Worm (Caenorhabditis elegans) whole organism, L1 larva: ENCODE data around the gene K07B1.4.

ENCODE experiments used
- C04F5.9 ChIP-seq: sonication (generic microtip); optimal IDR thresholded peaks from 2 replicates; lab custom pipeline; 2016; ENCODE audit warnings: missing genetic modification characterization, missing compliant biosample characterization
- F16B12.6 ChIP-seq: fragments of 150-350 bp; optimal IDR thresholded peaks from 2 replicates; lab custom pipeline; 2014; ENCODE audit warnings: missing biosample characterization, missing genetic modification characterization
- aha-1 ChIP-seq: fragments of 150-350 bp; optimal IDR thresholded peaks from 2 replicates; lab custom pipeline; 2014; ENCODE audit warnings: missing biosample characterization, missing genetic modification characterization
- alr-1 ChIP-seq: fragments of 200-800 bp; sonication (Bioruptor generic); optimal IDR thresholded peaks from 2 replicates; lab custom pipeline; 2018; ENCODE audit warnings: borderline replicate concordance, mild to moderate bottlenecking, missing genetic modification characterization, missing compliant biosample characterization
- ceh-8 ChIP-seq: fragments of 200-800 bp; sonication (Bioruptor generic); optimal IDR thresholded peaks from 2 replicates; lab custom pipeline; 2018; ENCODE audit warnings: mild to moderate bottlenecking, missing genetic modification characterization, moderate library complexity, missing compliant biosample characterization
- ceh-82 ChIP-seq, 3 experiments: fragments of 150-350 bp in 1 of 3; sonication (generic microtip) in 2 of 3; optimal IDR thresholded peaks; 2 replicates each; lab custom pipeline; 2014 to 2017; ENCODE audit warnings: missing biosample characterization in 3 of 3, missing genetic modification characterization in 3 of 3
- ceh-88 ChIP-seq: fragments of 200-800 bp; sonication (Bioruptor generic); IDR thresholded peaks from 2 replicates; pipeline ENCODE4 v1.3.6; 2022; ENCODE audit warnings: missing genetic modification characterization, missing compliant biosample characterization
- ceh-90 ChIP-seq: sonication (generic microtip); optimal IDR thresholded peaks from 2 replicates; lab custom pipeline; 2016; ENCODE audit warnings: missing genetic modification characterization, missing compliant biosample characterization
- ces-1 ChIP-seq: fragments of 150-350 bp; optimal IDR thresholded peaks from 2 replicates; lab custom pipeline; 2014; ENCODE audit warnings: missing biosample characterization, missing genetic modification reagents, missing genetic modification characterization
- dpl-1 ChIP-seq, 3 experiments: fragments of 150-350 bp in 2 of 3; sonication (generic microtip) in 1 of 3; optimal IDR thresholded peaks; 2 replicates each; lab custom pipeline; 2014 to 2017; ENCODE audit warnings: missing biosample characterization in 3 of 3, missing genetic modification characterization in 3 of 3, missing genetic modification reagents in 3 of 3
- egl-13 ChIP-seq: sonication (generic microtip); optimal IDR thresholded peaks from 2 replicates; lab custom pipeline; 2016; ENCODE audit warnings: missing genotype, missing genetic modification reagents, missing genetic modification characterization, missing compliant biosample characterization
- egl-27 ChIP-seq, 2 experiments: fragments of 150-350 bp in 1 of 2; sonication (generic microtip); optimal IDR thresholded peaks; 3 replicates each; lab custom pipeline; 2017 to 2018; ENCODE audit warnings: missing biosample characterization in 2 of 2, missing genetic modification characterization in 2 of 2, missing genetic modification reagents in 2 of 2
- fkh-10 ChIP-seq: sonication (generic microtip); optimal IDR thresholded peaks from 2 replicates; lab custom pipeline; 2017; ENCODE audit warnings: missing biosample characterization, missing genetic modification reagents, missing genetic modification characterization
- fkh-8 ChIP-seq: sonication (generic microtip); optimal IDR thresholded peaks from 2 replicates; lab custom pipeline; 2016; ENCODE audit warnings: mild to moderate bottlenecking, missing genetic modification characterization, missing compliant biosample characterization
- fos-1 ChIP-seq: fragments of 150-350 bp; optimal IDR thresholded peaks from 2 replicates; lab custom pipeline; 2014; ENCODE audit warnings: missing biosample characterization, missing genetic modification characterization
- grh-1 ChIP-seq: fragments of 200-800 bp; sonication (Bioruptor generic); IDR thresholded peaks from 2 replicates; pipeline ENCODE4 v1.3.6; 2022; ENCODE audit warnings: missing genetic modification reagents, missing genetic modification characterization, missing compliant biosample characterization
- hlh-17 ChIP-seq: fragments of 200-800 bp; sonication (Bioruptor generic); optimal IDR thresholded peaks from 2 replicates; lab custom pipeline; 2018; ENCODE audit warnings: missing genetic modification characterization, mild to moderate bottlenecking, missing compliant biosample characterization, moderate library complexity, borderline replicate concordance
- isw-1 ChIP-seq: fragments of 200-800 bp; sonication (Bioruptor generic); IDR thresholded peaks from 2 replicates; pipeline ENCODE4 v1.3.6; 2022; ENCODE audit warnings: missing genetic modification characterization, missing compliant biosample characterization
- lin-13 ChIP-seq: fragments of 150-350 bp; optimal IDR thresholded peaks from 2 replicates; lab custom pipeline; 2014; ENCODE audit warnings: missing biosample characterization, missing genetic modification reagents, missing genetic modification characterization
- lin-14 ChIP-seq: fragments of 200-800 bp; sonication (Bioruptor generic); optimal IDR thresholded peaks from 2 replicates; lab custom pipeline; 2018; ENCODE audit warnings: mild to moderate bottlenecking, missing genetic modification characterization, moderate library complexity, missing compliant biosample characterization
- lin-35 ChIP-seq, 2 experiments: fragments of 150-350 bp; optimal IDR thresholded peaks; 2 replicates each; lab custom pipeline; 2014; ENCODE audit warnings: missing biosample characterization in 2 of 2, missing genetic modification characterization in 2 of 2, missing genetic modification reagents in 2 of 2
- lir-3 ChIP-seq: sonication (generic microtip); optimal IDR thresholded peaks from 2 replicates; lab custom pipeline; 2016; ENCODE audit warnings: mild to moderate bottlenecking, missing genetic modification characterization, moderate library complexity, missing compliant biosample characterization; ENCODE audit not compliant: poor library complexity
- lsy-2 ChIP-seq, 2 experiments: fragments of 150-350 bp; optimal IDR thresholded peaks; 2 replicates each; lab custom pipeline; 2014; ENCODE audit warnings: missing biosample characterization in 2 of 2, missing genetic modification characterization in 2 of 2
- mdl-1 ChIP-seq, 2 experiments: fragments of 150-350 bp; optimal IDR thresholded peaks; 2 replicates each; lab custom pipeline; 2014 to 2017; ENCODE audit warnings: missing biosample characterization in 2 of 2, missing genetic modification characterization in 2 of 2, inconsistent platforms in 1 of 2
- mep-1 ChIP-seq: fragments of 150-350 bp; optimal IDR thresholded peaks from 2 replicates; lab custom pipeline; 2014; ENCODE audit warnings: missing biosample characterization, missing genetic modification characterization
- nhr-11 ChIP-seq: fragments of 150-350 bp; optimal IDR thresholded peaks from 2 replicates; lab custom pipeline; 2014; ENCODE audit warnings: missing biosample characterization, missing genetic modification characterization
- nhr-12 ChIP-seq: sonication (generic microtip); optimal IDR thresholded peaks from 2 replicates; lab custom pipeline; 2017; ENCODE audit warnings: missing biosample characterization, missing genetic modification characterization
- nhr-20 ChIP-seq: sonication (generic microtip); optimal IDR thresholded peaks from 2 replicates; lab custom pipeline; 2016; ENCODE audit warnings: mild to moderate bottlenecking, missing genetic modification characterization, missing compliant biosample characterization
- nhr-237 ChIP-seq: fragments of 150-350 bp; optimal IDR thresholded peaks from 2 replicates; lab custom pipeline; 2014; ENCODE audit warnings: missing biosample characterization, missing genetic modification characterization
- nhr-28 ChIP-seq: fragments of 150-350 bp; optimal IDR thresholded peaks from 2 replicates; lab custom pipeline; 2014; ENCODE audit warnings: missing biosample characterization, missing genetic modification characterization
- nhr-76 ChIP-seq: sonication (generic microtip); optimal IDR thresholded peaks from 2 replicates; lab custom pipeline; 2017; ENCODE audit warnings: missing biosample characterization, missing genetic modification characterization
- nhr-77 ChIP-seq: fragments of 150-350 bp; optimal IDR thresholded peaks from 2 replicates; lab custom pipeline; 2014; ENCODE audit warnings: missing biosample characterization, missing genetic modification characterization
- nhr-85 ChIP-seq: sonication (generic microtip); peaks from one replicate; lab custom pipeline; 2016; ENCODE audit warnings: missing genetic modification characterization, inconsistent platforms, missing compliant biosample characterization
- pax-3 ChIP-seq: fragments of 200-800 bp; sonication (Bioruptor generic); optimal IDR thresholded peaks from 2 replicates; lab custom pipeline; 2018; ENCODE audit warnings: mild to moderate bottlenecking, missing genetic modification characterization, moderate library complexity, missing compliant biosample characterization
- rnt-1 ChIP-seq: sonication (generic microtip); optimal IDR thresholded peaks from 2 replicates; lab custom pipeline; 2016; ENCODE audit warnings: mild to moderate bottlenecking, missing genetic modification characterization, moderate library complexity, missing compliant biosample characterization
- snpc-4 ChIP-seq: fragments of 150-350 bp; optimal IDR thresholded peaks from 2 replicates; lab custom pipeline; 2014; ENCODE audit warnings: missing biosample characterization, missing genetic modification characterization
- sptf-1 ChIP-seq: fragments of 150-350 bp; optimal IDR thresholded peaks from 2 replicates; lab custom pipeline; 2014; ENCODE audit warnings: missing biosample characterization, missing genetic modification characterization
- tbx-2 ChIP-seq: sonication (generic microtip); optimal IDR thresholded peaks from 2 replicates; lab custom pipeline; 2016; ENCODE audit warnings: missing genetic modification characterization, missing compliant biosample characterization
- tlp-1 ChIP-seq: fragments of 150-350 bp; optimal IDR thresholded peaks from 2 replicates; lab custom pipeline; 2014; ENCODE audit warnings: missing biosample characterization, missing genetic modification characterization
- unc-130 ChIP-seq: fragments of 150-350 bp; optimal IDR thresholded peaks from 2 replicates; lab custom pipeline; 2017; ENCODE audit warnings: missing biosample characterization, missing genetic modification characterization, inconsistent platforms
- unc-62 ChIP-seq: fragments of 150-350 bp; optimal IDR thresholded peaks from 2 replicates; lab custom pipeline; 2014; ENCODE audit warnings: missing biosample characterization, missing genetic modification reagents, missing genetic modification characterization
- unc-86 ChIP-seq: sonication (generic microtip); optimal IDR thresholded peaks from 2 replicates; lab custom pipeline; 2016; ENCODE audit warnings: missing genetic modification characterization, missing compliant biosample characterization
- unc-98 ChIP-seq: fragments of 200-800 bp; sonication (Bioruptor generic); IDR thresholded peaks from 2 replicates; pipeline ENCODE4 v1.3.6; 2022; ENCODE audit warnings: missing genetic modification characterization, missing compliant biosample characterization
- zag-1 ChIP-seq: fragments of 150-350 bp; optimal IDR thresholded peaks from 2 replicates; lab custom pipeline; 2014; ENCODE audit warnings: missing biosample characterization, missing genetic modification characterization
- zip-4 ChIP-seq: fragments of 200-800 bp; sonication (Bioruptor generic); optimal IDR thresholded peaks from 2 replicates; lab custom pipeline; 2018; ENCODE audit warnings: mild to moderate bottlenecking, missing genetic modification characterization, moderate library complexity, missing compliant biosample characterization
- ztf-11 ChIP-seq, 2 experiments: sonication (generic microtip); optimal IDR thresholded peaks; 2 replicates each; lab custom pipeline; 2016 to 2017; ENCODE audit warnings: missing genetic modification characterization in 2 of 2, missing biosample characterization in 1 of 2, missing compliant biosample characterization in 1 of 2

The K07B1.4 gene

ce11 chrV:9343629-9344624 lies 15.2 kb downstream of the K07B1.4 start, which contains the start of gene tos-1 (continued):
- TF ChIP-seq unc-130 (tag; lab: Kevin White, UChicago) (peak; percentile 69), pax-3 (tag; lab: Kevin White, UChicago) (peak; percentile 100), dpl-1 (GFP tag; optimal IDR thresholded peaks at IDR 0.05; lab: Kevin White, UChicago) (peak; percentile 78 to 85 (median 80)), lsy-2 (tag; optimal IDR thresholded peaks at IDR 0.05; lab: Kevin White, UChicago) (peak; percentile 89 to 96), fkh-8 (tag; lab: Kevin White, UChicago) (peak; percentile 100), ceh-8 (GFP tag; lab: Kevin White, UChicago) (peak; percentile 94), mdl-1 (tag; optimal IDR thresholded peaks at IDR 0.05; lab: Kevin White, UChicago) (peak; percentile 91 to 97), hlh-17 (GFP tag; lab: Kevin White, UChicago) (no peak), ceh-88 (GFP tag; lab: Robert Waterston, UW) (peak; percentile 99), tbx-2 (tag; lab: Kevin White, UChicago) (peak; percentile 99), lir-3 (tag; lab: Kevin White, UChicago) (peak; percentile 89), F16B12.6 (no peak), unc-62 (GFP tag; lab: Kevin White, UChicago) (peak; percentile 90), sptf-1 (tag; lab: Kevin White, UChicago) (no peak), ceh-82 (tag; optimal IDR thresholded peaks at IDR 0.05; lab: Kevin White, UChicago) (peak; percentile 73 to 95 (median 94)), fos-1 (tag; lab: Kevin White, UChicago) (peak; percentile 90), nhr-77 (peak; percentile 98)

ce11 chrV:9346804-9347203 lies 18.0 kb downstream of the K07B1.4 start, which contains the start of the genes K07B1.7 and try-5:
Gene K07B1.7 (minus strand): TSS chrV:9346962.
Gene try-5 (plus strand): TSS chrV:9347044.
- TF ChIP-seq zip-4 (GFP tag; lab: Kevin White, UChicago) (no peak), ztf-11 (tag; optimal IDR thresholded peaks at IDR 0.05; lab: Kevin White, UChicago) (no peak), sptf-1 (tag; lab: Kevin White, UChicago) (no peak), unc-62 (GFP tag; lab: Kevin White, UChicago) (no peak), nhr-28 (tag; lab: Kevin White, UChicago) (no peak), grh-1 (no peak), fkh-10 (GFP tag; lab: Kevin White, UChicago) (no peak), nhr-12 (tag; lab: Kevin White, UChicago) (no peak), lir-3 (tag; lab: Kevin White, UChicago) (no peak), C04F5.9 (tag; lab: Kevin White, UChicago) (no peak), lin-13 (GFP tag; lab: Kevin White, UChicago) (peak; percentile 61), unc-130 (tag; lab: Kevin White, UChicago) (no peak), unc-98 (GFP tag; lab: Robert Waterston, UW) (no peak), pax-3 (tag; lab: Kevin White, UChicago) (no peak), unc-86 (peak; percentile 26), F16B12.6 (peak; percentile 42), nhr-77 (peak; percentile 24), nhr-76 (tag; lab: Kevin White, UChicago) (no peak), nhr-11 (tag; lab: Kevin White, UChicago) (peak; percentile 36), lin-35 (GFP tag; optimal IDR thresholded peaks at IDR 0.05; lab: Kevin White, UChicago) (peak; percentile 99), egl-27 (tag; optimal IDR thresholded peaks at IDR 0.05; lab: Kevin White, UChicago) (no peak), aha-1 (tag; lab: Kevin White, UChicago) (no peak), rnt-1 (tag; lab: Kevin White, UChicago) (peak; percentile 74), nhr-237 (tag; lab: Kevin White, UChicago) (no peak), lin-14 (GFP tag; lab: Kevin White, UChicago) (peak; percentile 68), tlp-1 (no peak), hlh-17 (GFP tag; lab: Kevin White, UChicago) (no peak), ces-1 (GFP tag; lab: Kevin White, UChicago) (no peak), isw-1 (GFP tag; lab: Robert Waterston, UW) (peak; percentile 39), alr-1 (no peak), egl-13 (tag; lab: Kevin White, UChicago) (peak; percentile 25), ceh-88 (GFP tag; lab: Robert Waterston, UW) (no peak), ceh-90 (tag; lab: Kevin White, UChicago) (no peak), snpc-4 (no peak), mep-1 (tag; lab: Kevin White, UChicago) (peak; percentile 67), zag-1 (tag; lab: Kevin White, UChicago) (no peak), tbx-2 (tag; lab: Kevin White, UChicago) (peak; percentile 58), nhr-20 (tag; lab: Kevin White, UChicago) (peak; percentile 68), nhr-85 (peak; percentile 69)
